Worm (Caenorhabditis elegans): Measurements from ENCODE around the gene ZK742.7.
A peak's percentile ranks its signal among the peaks of the same experiment; 100 is the strongest.

Gene ZK742.7

DNA sequence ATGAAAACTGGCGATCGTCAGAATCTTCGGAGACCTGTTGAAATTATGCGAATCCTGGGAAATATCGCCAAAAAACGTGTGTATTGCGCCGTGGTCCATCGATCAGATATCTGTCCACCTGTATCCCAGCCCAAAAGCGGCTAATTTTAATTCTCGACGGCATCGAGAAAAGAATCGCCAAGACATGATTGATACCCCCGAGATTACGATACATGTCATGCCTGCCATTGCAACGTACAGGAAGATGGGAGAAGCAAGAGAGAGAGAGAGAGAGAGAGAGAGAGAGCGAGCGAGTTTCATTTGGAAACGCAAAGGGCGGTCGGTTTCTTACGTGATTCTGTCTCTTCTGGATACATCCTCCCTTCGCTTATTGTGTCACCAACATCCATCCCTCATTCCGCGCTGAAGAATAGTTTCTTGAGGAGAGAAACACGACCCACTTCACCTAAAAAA lies 24.0 kb upstream of the ZK742.7 start, which contains the start of gene grl-10:
TSS of gene grl-10 (plus strand) at position 403 of the 453 bp plus-strand sequence.
- TF ChIP-seq blmp-1 (tag; optimal IDR thresholded peaks at IDR 0.05) (peak; percentile 50), elt-3 (tag; optimal IDR thresholded peaks at IDR 0.05) (peak in 1 of 6 experiments; percentile 39), nhr-77 (tag; optimal IDR thresholded peaks at IDR 0.05) (no peak)

ce11 chrV:7775226-7775625 lies 23.0 kb upstream of the ZK742.7 start:
- TF ChIP-seq hpl-2 (GFP tag; optimal IDR thresholded peaks at IDR 0.05) (no peak), zag-1 (tag; optimal IDR thresholded peaks at IDR 0.05) (no peak), nhr-77 (tag; optimal IDR thresholded peaks at IDR 0.05) (no peak), swsn-7 (tag; optimal IDR thresholded peaks at IDR 0.05) (no peak), pqm-1 (tag; optimal IDR thresholded peaks at IDR 0.05) (no peak), nhr-85 (tag) (peak; percentile 52), sup-37 (GFP tag; optimal IDR thresholded peaks at IDR 0.05) (no peak), lin-15B (tag; optimal IDR thresholded peaks at IDR 0.05) (no peak), hlh-17 (GFP tag; optimal IDR thresholded peaks at IDR 0.05; ENCODE audit: borderline replicate concordance) (no peak), zip-4 (GFP tag; optimal IDR thresholded peaks at IDR 0.05) (no peak), lsy-2 (tag; optimal IDR thresholded peaks at IDR 0.05) (peak in 1 of 2 experiments; percentile 7), lin-14 (GFP tag; optimal IDR thresholded peaks at IDR 0.05) (no peak), mef-2 (tag; optimal IDR thresholded peaks at IDR 0.05) (no peak), lin-13 (GFP tag; optimal IDR thresholded peaks at IDR 0.05) (no peak)

DNA sequence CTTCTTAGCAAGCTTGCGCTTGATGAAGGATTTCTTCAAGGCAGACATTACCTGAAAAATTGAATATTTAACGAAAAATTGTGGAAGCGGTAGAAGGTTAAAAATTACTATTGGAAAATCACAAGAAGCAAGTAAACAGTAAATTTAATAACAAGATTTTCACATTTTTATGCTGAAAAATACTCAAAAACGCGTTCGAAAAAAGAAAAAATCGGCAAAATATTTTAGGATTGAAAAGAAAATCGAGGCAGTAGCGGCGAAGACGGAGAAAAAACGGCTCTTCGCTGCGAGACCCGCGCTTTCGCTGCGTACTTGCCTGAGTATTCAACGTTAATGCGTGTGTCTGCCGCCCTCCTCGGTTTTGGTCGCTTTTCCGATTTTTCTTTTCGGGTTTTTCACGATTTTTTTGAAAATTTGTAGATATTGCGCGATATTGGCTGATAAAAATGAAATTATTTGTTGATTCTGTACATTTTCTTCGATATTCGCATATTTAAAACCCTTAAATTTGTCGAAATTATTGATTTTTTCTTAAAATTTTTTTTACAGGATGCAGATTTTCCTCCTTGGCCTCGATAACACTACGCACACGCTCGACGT lies 22.1 kb upstream of the ZK742.7 start, which contains the start of the genes rpl-39 and rps-30:
TSS of gene rpl-39 (minus strand) at position 51 of the 600 bp plus-strand sequence.
TSS of gene rps-30 (plus strand) at position 550 of the 600 bp plus-strand sequence.
- TF ChIP-seq ztf-11 (tag; optimal IDR thresholded peaks at IDR 0.05) (no peak), nhr-28 (tag; optimal IDR thresholded peaks at IDR 0.05) (no peak), mep-1 (tag; optimal IDR thresholded peaks at IDR 0.05) (peak; percentile 90), C16A3.4 (tag; optimal IDR thresholded peaks at IDR 0.05) (peak; percentile 84), nhr-76 (tag; optimal IDR thresholded peaks at IDR 0.05) (no peak), tlp-1 (tag; optimal IDR thresholded peaks at IDR 0.05) (no peak), nhr-47 (tag; optimal IDR thresholded peaks at IDR 0.05) (peak; percentile 86), snpc-4 (tag; optimal IDR thresholded peaks at IDR 0.05) (peak; percentile 63), rnt-1 (tag; optimal IDR thresholded peaks at IDR 0.05) (peak; percentile 86), xbp-1 (tag; optimal IDR thresholded peaks at IDR 0.05) (peak; percentile 82), ceh-88 (GFP tag; IDR thresholded peaks at IDR 0.05) (peak; percentile 37; the same call in 1 of the 2 replicates), Y116A8C.19 (tag; optimal IDR thresholded peaks at IDR 0.05; ENCODE audit: borderline replicate concordance) (no peak), fkh-4 (tag; optimal IDR thresholded peaks at IDR 0.05; ENCODE audit: borderline replicate concordance) (peak; percentile 17), unc-86 (tag; optimal IDR thresholded peaks at IDR 0.05) (peak; percentile 60), lir-3 (tag; optimal IDR thresholded peaks at IDR 0.05; ENCODE audit: poor library complexity) (no peak), hpl-2 (GFP tag; optimal IDR thresholded peaks at IDR 0.05) (peak; percentile 72), aha-1 (tag; optimal IDR thresholded peaks at IDR 0.05) (peak; percentile 24), unc-130 (tag; optimal IDR thresholded peaks at IDR 0.05) (peak; percentile 84), hlh-17 (GFP tag; optimal IDR thresholded peaks at IDR 0.05; ENCODE audit: borderline replicate concordance) (no peak), nhr-237 (tag; optimal IDR thresholded peaks at IDR 0.05) (peak; percentile 17), nhr-11 (tag; optimal IDR thresholded peaks at IDR 0.05) (peak; percentile 29), unc-62 (GFP tag; optimal IDR thresholded peaks at IDR 0.05) (no peak), unc-30 (tag; optimal IDR thresholded peaks at IDR 0.05) (no peak), elt-3 (tag; optimal IDR thresholded peaks at IDR 0.05) (peak in 5 of 6 experiments; percentile 23 to 82 (median 61)), dpl-1 (GFP tag; optimal IDR thresholded peaks at IDR 0.05) (peak; percentile 77 to 80 (median 78)), nhr-20 (tag; optimal IDR thresholded peaks at IDR 0.05) (peak; percentile 88), aly-2 (tag; optimal IDR thresholded peaks at IDR 0.05) (peak; percentile 45), snu-23 (GFP tag; optimal IDR thresholded peaks at IDR 0.05) (peak; percentile 91), unc-98 (GFP tag; IDR thresholded peaks at IDR 0.05) (0 out of 2 replicates have a peak, but pooled peaks have one; percentile 31), nhr-85 (tag) (peak; percentile 87), dsc-1 (tag; optimal IDR thresholded peaks at IDR 0.05) (peak; percentile 54), grh-1 (GFP tag; IDR thresholded peaks at IDR 0.05) (peak; percentile 70), egl-13 (tag; optimal IDR thresholded peaks at IDR 0.05) (no peak), sup-37 (GFP tag; optimal IDR thresholded peaks at IDR 0.05) (peak; percentile 11), zag-1 (tag; optimal IDR thresholded peaks at IDR 0.05) (peak; percentile 30), tbx-2 (tag; optimal IDR thresholded peaks at IDR 0.05) (peak; percentile 78), alr-1 (tag; optimal IDR thresholded peaks at IDR 0.05; ENCODE audit: borderline replicate concordance) (no peak)

Data from whole organism, L1 larva.